Worm (Caenorhabditis elegans): ENCODE data around the gene cox-17.

Gene cox-17

DNA sequence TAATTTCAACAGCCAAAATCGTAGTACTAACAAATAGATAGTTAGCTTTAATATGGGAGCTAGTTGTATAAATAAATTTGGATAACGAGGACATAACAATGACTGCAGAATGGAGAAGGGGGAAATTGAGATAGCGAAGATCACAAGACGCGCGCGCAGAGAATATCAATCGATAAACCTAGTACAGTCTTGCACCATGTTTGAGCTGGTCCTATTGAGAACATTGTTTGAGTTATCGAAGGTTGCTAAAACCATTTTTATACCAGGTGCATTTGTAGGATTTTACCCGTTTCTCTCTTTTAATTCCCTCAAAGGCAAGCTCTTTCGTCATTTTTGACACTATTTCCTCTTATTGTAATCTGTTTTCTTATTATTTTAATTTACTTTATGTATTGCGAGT lies 19.2 kb upstream of the cox-17 start, which contains the start of the genes F40G9.9 and F40G9.12:
F40G9.9 (minus strand) TSS at position 101 of the 400 bp plus-strand sequence.
F40G9.12 (plus strand) TSS at position 231 of the 400 bp plus-strand sequence.
- TF ChIP-seq W03F9.2 (tag; optimal IDR thresholded peaks at IDR 0.05) (no peak), him-1 (tag; optimal IDR thresholded peaks at IDR 0.05) (no peak), dao-5 (tag; optimal IDR thresholded peaks at IDR 0.05) (no peak)

DNA sequence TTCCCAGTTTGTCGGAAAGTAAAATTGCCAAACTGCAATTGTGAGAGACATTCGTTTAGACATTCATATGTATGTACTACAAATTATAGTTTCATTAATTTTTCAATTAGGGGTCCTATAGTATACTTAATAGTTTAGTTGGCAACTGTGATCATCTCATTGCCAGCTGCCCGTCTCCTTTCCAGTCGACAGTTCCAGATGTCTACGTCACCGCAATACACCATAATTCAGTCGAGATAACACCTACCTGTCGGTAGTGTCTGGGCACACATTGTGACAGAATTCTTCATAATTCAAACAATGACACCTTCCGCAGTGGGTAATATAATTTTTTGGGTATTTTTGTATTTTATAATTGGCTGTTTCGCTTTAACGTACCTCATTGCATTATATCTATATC lies 17.3 kb upstream of the cox-17 start, which contains the start of gene F40G9.19:
F40G9.19 (plus strand) TSS at position 301 of the 400 bp plus-strand sequence.
- TF ChIP-seq him-1 (tag; optimal IDR thresholded peaks at IDR 0.05) (no peak), dao-5 (tag; optimal IDR thresholded peaks at IDR 0.05) (no peak), W03F9.2 (tag; optimal IDR thresholded peaks at IDR 0.05) (no peak)

ce11 chrIII:175733-176132 lies 15.1 kb upstream of the cox-17 start, which contains the start of gene clec-148:
Gene clec-148 (minus strand): TSS chrIII:175833.
- TF ChIP-seq W03F9.2 (tag; optimal IDR thresholded peaks at IDR 0.05) (no peak), dao-5 (tag; optimal IDR thresholded peaks at IDR 0.05) (no peak), him-1 (tag; optimal IDR thresholded peaks at IDR 0.05) (no peak)

DNA sequence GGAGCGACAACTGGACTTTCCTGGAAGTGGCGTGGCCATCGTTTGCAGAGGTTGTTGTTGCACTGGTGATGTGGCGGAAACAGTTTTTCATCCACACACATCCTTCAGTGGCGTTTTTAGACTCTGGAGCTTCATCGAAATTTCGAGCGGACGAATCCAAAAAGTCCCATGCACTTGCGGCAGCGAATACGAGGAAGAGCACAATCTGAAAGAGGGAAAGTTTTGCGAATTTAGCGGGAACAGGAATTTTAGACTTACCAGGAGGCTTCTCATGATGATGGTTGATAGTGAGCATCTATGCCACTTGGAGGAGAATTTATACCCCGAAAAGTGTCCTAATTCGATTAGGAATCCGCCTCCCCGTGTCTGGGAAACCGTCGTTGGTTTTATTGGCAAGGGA lies 13.1 kb upstream of the cox-17 start, which contains the start of gene F40G9.14:
F40G9.14 (minus strand) TSS at position 101 of the 400 bp plus-strand sequence.
- TF ChIP-seq W03F9.2 (tag; optimal IDR thresholded peaks at IDR 0.05) (no peak), dao-5 (tag; optimal IDR thresholded peaks at IDR 0.05) (no peak), him-1 (tag; optimal IDR thresholded peaks at IDR 0.05) (no peak)

DNA sequence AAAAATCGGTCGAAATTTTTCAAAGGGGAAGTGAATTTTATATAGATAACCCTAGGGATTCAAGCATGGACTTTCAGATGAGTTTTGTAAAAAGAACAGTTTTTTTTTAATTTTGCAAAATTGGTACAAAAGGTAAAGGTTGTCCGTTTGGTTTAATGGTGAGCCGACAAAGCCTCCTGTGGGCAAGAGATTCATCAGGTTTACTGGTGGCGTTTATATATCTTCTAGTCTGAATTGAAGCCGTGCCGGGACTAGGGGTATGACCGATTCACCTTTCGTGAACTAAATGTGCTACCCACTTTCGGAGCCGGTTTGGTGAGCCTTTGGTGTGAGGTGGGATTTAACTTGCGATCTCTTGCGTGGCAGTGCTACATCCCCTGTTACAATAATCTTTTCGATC lies 12.7 kb upstream of the cox-17 start:
- TF ChIP-seq him-1 (tag; optimal IDR thresholded peaks at IDR 0.05) (no peak), W03F9.2 (tag; optimal IDR thresholded peaks at IDR 0.05) (no peak), dao-5 (tag; optimal IDR thresholded peaks at IDR 0.05) (no peak)

DNA sequence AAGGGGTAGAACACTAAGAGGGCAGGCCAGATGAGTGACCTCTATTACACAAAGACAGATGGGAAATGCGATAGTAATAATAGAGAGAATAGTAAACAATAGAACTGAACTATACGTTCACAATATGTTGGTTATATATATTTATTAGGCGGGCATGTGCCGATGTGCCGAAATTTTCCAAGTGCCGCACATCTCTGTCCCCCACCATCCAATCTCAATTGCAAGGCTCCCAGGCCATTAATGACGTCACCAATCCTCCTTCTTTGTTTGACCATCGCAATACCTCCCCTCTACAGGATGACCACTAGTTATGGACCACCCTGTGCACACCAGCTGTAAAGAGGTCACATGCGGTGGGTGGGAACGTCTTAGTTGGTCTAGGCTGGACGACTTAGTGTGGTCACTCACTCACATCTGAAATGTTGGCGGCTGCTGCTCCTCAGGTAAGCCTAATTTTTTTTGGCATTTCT lies 11.6 kb upstream of the cox-17 start, which contains the start of gene F40G9.6:
F40G9.6 (plus strand) TSS at position 420 of the 470 bp plus-strand sequence.
- no peak for TF ChIP-seq W03F9.2 (tag; optimal IDR thresholded peaks at IDR 0.05)
- no peak for TF ChIP-seq dao-5 (tag; optimal IDR thresholded peaks at IDR 0.05)
- TF ChIP-seq him-1 (tag; optimal IDR thresholded peaks at IDR 0.05) = no peak

DNA sequence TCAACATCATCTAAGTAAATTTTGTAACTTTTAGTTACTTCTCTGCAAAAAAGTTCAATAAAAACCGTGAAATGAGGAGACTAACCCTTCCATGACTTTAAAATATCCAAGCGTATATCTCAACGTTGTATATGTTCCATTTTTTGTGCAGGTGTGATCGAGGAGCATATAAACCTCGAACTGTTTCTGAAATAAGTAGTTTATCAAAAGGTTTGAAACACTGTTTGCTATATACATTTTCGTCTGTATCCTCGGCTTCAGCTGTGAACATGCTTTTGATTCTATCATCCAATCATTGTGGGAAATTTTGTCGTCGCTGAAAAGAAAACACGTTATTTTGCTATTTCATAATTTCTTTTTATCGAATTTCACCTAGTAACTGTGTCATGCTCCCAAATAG lies 9.8 kb upstream of the cox-17 start, which contains the start of gene F40G9.5:
F40G9.5 (plus strand) TSS at position 301 of the 400 bp plus-strand sequence.
- TF ChIP-seq dao-5 (tag; optimal IDR thresholded peaks at IDR 0.05) (no peak), him-1 (tag; optimal IDR thresholded peaks at IDR 0.05) (no peak), W03F9.2 (tag; optimal IDR thresholded peaks at IDR 0.05) (no peak)

DNA sequence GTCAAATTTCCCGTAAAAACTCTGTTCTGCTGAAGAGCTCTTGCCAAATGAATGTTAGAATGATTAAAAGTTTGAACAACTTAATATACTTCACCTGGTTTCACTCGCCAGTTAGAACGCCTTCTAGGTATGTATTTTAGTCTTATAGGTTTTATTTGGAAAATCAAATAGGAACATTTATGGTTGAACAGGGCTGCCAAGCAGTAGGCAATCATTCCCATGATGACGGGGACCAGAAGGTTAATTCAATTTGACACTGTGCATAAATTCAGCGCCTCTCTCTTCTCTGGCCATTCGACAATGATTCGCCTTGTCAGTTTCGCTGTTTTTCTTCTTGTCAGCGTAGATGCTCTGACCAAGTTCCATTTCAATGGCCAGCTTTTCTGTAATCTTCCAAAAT lies 8.7 kb upstream of the cox-17 start, which contains the start of gene F40G9.15:
F40G9.15 (plus strand) TSS at position 301 of the 400 bp plus-strand sequence.
- TF ChIP-seq him-1 (tag; optimal IDR thresholded peaks at IDR 0.05) (no peak), dao-5 (tag; optimal IDR thresholded peaks at IDR 0.05) (no peak), W03F9.2 (tag; optimal IDR thresholded peaks at IDR 0.05) (no peak)

DNA sequence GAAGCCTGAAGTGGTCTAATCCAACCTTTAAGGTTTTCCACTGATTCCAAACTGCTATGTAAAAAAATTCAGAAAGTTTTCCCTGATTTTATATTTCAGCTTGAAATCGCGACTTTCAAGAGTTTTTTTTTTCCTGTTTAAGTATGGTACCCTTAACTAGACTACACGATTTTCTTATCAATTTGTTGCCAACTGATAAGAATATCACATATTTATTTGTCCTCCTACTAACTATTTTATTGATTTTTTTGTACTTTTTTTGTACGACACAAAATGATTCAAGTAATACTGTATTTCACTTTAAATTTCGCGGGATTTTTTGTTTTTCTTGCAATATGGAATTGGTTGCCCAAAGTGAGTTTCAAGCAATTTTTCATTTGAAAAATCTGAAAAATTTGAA lies 7.7 kb upstream of the cox-17 start:
- TF ChIP-seq dao-5 (tag; optimal IDR thresholded peaks at IDR 0.05) (no peak), W03F9.2 (tag; optimal IDR thresholded peaks at IDR 0.05) (no peak), him-1 (tag; optimal IDR thresholded peaks at IDR 0.05) (no peak)

ce11 chrIII:184335-184734 lies 6.5 kb upstream of the cox-17 start:
- TF ChIP-seq W03F9.2 (tag; optimal IDR thresholded peaks at IDR 0.05) = no peak
- TF ChIP-seq him-1 (tag; optimal IDR thresholded peaks at IDR 0.05) = no peak
- no peak for TF ChIP-seq dao-5 (tag; optimal IDR thresholded peaks at IDR 0.05)

- TF ChIP-seq dao-5 (tag; optimal IDR thresholded peaks at IDR 0.05) (no peak), him-1 (tag; optimal IDR thresholded peaks at IDR 0.05) (no peak)
Measured at ce11 chrIII:187829-188228, 3.0 kb upstream of the cox-17 start, which contains the start of gene mxl-2. Gene mxl-2 (minus strand): TSS chrIII:188131.

DNA sequence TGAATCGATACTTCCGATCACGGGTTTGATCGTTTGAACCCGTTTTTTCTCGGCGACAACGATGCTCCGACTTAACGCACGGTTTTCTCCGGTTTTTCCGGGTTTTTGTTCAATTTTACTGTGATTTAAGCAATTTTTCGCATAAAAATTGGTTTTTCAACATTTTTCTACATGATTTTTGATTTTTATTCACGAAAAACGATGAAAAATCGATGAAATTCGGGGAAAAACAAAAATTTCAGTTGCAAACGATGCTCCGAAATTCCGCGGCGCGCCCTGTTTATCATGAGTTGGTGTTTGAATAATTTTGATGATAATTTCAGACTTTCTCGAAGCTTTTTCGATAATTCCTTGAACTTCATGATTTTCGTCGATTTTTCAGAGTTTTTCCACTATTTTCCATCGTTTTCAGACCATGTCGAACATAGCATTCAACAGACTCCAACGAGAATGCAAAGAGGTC lies 2.3 kb upstream of the cox-17 start, which contains the start of gene ubc-20:
ubc-20 (plus strand) TSS at position 413 of the 463 bp plus-strand sequence.
- TF ChIP-seq W03F9.2 (tag; optimal IDR thresholded peaks at IDR 0.05) (no peak), him-1 (tag; optimal IDR thresholded peaks at IDR 0.05) (no peak), dao-5 (tag; optimal IDR thresholded peaks at IDR 0.05) (no peak)

- TF ChIP-seq him-1 (tag; optimal IDR thresholded peaks at IDR 0.05) (no peak), dao-5 (tag; optimal IDR thresholded peaks at IDR 0.05) (no peak), W03F9.2 (tag; optimal IDR thresholded peaks at IDR 0.05) (no peak)
Measured at ce11 chrIII:189280-189679, 1.5 kb upstream of the cox-17 start.

ce11 chrIII:191803-192202 lies 1.0 kb downstream of the cox-17 start, which contains the start of gene sec-20:
Gene sec-20 (plus strand): TSS chrIII:192103.
- TF ChIP-seq him-1 (tag; optimal IDR thresholded peaks at IDR 0.05) = no peak
- TF ChIP-seq dao-5 (tag; optimal IDR thresholded peaks at IDR 0.05) = no peak
- TF ChIP-seq W03F9.2 (tag; optimal IDR thresholded peaks at IDR 0.05) = no peak
